Worm (Caenorhabditis elegans) whole organism, young adult: ENCODE measurements around the gene F56F11.4.
A peak's percentile ranks its signal among the peaks of the same experiment; 100 is the strongest.

Source experiments
- D2030.7 ChIP-seq: fragments of 200-800 bp; sonication (Bioruptor generic); IDR thresholded peaks from 2 replicates; pipeline ENCODE4 v1.3.6; 2022; ENCODE audit warnings: missing genetic modification reagents, missing genetic modification characterization, missing compliant biosample characterization
- F22D6.2 ChIP-seq: sonication (generic microtip); optimal IDR thresholded peaks from 2 replicates; lab custom pipeline; 2016; ENCODE audit warnings: mild to moderate bottlenecking, missing genetic modification characterization, missing compliant biosample characterization
- F23B12.7 ChIP-seq: sonication (generic microtip); optimal IDR thresholded peaks from 2 replicates; lab custom pipeline; 2017; ENCODE audit warnings: missing genetic modification characterization, mild to moderate bottlenecking, missing compliant biosample characterization, antibody characterized with exemption, moderate library complexity; ENCODE audit not compliant: insufficient read depth
- F37B4.10 ChIP-seq: fragments of 200-800 bp; sonication (Bioruptor generic); IDR thresholded peaks from 2 replicates; pipeline ENCODE4 v1.3.6; 2022; ENCODE audit warnings: missing genetic modification characterization, missing compliant biosample characterization
- F39B2.1 ChIP-seq: fragments of 200-800 bp; sonication (Bioruptor generic); IDR thresholded peaks from 2 replicates; pipeline ENCODE4 v1.3.6; 2022; ENCODE audit warnings: missing genetic modification reagents, missing genetic modification characterization, missing compliant biosample characterization
- F52B5.7 ChIP-seq: sonication (generic microtip); optimal IDR thresholded peaks from 2 replicates; lab custom pipeline; 2016; ENCODE audit warnings: mild to moderate bottlenecking, missing genetic modification characterization, missing compliant biosample characterization
- F57C9.4 ChIP-seq: sonication (generic microtip); optimal IDR thresholded peaks from 2 replicates; lab custom pipeline; 2017; ENCODE audit warnings: mild to moderate bottlenecking, missing genetic modification characterization, missing compliant biosample characterization
- Y56A3A.18 ChIP-seq: fragments of 200-800 bp; sonication (Bioruptor generic); IDR thresholded peaks from 2 replicates; pipeline ENCODE4 v1.3.6; 2022; ENCODE audit warnings: missing genetic modification reagents, missing genetic modification characterization, missing compliant biosample characterization
- Y67H2A.10 ChIP-seq: fragments of 200-800 bp; sonication (Bioruptor generic); conservative IDR thresholded peaks from 2 replicates; pipeline ENCODE4 v1.3.6; 2022; ENCODE audit warnings: missing genetic modification reagents, missing genetic modification characterization, missing compliant biosample characterization
- Y95B8A.8 ChIP-seq: fragments of 200-800 bp; sonication (Bioruptor generic); IDR thresholded peaks from 2 replicates; pipeline ENCODE4 v1.3.6; 2022; ENCODE audit warnings: missing genetic modification reagents, missing genetic modification characterization, missing compliant biosample characterization
- aptf-3 ChIP-seq: fragments of 200-800 bp; sonication (Bioruptor generic); IDR thresholded peaks from 2 replicates; pipeline ENCODE4 v1.3.6; 2022; ENCODE audit warnings: missing genetic modification characterization, missing compliant biosample characterization
- atf-7 ChIP-seq: sonication (generic microtip); optimal IDR thresholded peaks from 2 replicates; lab custom pipeline; 2017; ENCODE audit warnings: mild to moderate bottlenecking, missing genetic modification characterization, missing compliant biosample characterization
- attf-5 ChIP-seq: fragments of 200-800 bp; sonication (Bioruptor generic); optimal IDR thresholded peaks from 2 replicates; lab custom pipeline; 2018; ENCODE audit warnings: mild to moderate bottlenecking, missing genetic modification characterization, missing compliant biosample characterization
- attf-6 ChIP-seq: fragments of 200-800 bp; sonication (Bioruptor generic); IDR thresholded peaks from 2 replicates; pipeline ENCODE4 v1.3.6; 2022; ENCODE audit warnings: missing genetic modification reagents, missing genetic modification characterization, missing compliant biosample characterization
- cebp-1 ChIP-seq, 2 experiments: fragments of 200-800 bp in 1 of 2; sonication (Bioruptor generic) in 1 of 2; sonication (generic microtip) in 1 of 2; IDR thresholded peaks in 1 of 2; optimal IDR thresholded peaks in 1 of 2; 2 replicates each; pipeline versions ENCODE4 v1.3.6 to Lab custom; 2017 to 2022; ENCODE audit warnings: missing compliant biosample characterization in 2 of 2, missing genetic modification characterization in 2 of 2, mild to moderate bottlenecking in 1 of 2, missing genetic modification reagents in 1 of 2, moderate library complexity in 1 of 2
- cebp-2 ChIP-seq: fragments of 200-800 bp; sonication (Bioruptor generic); IDR thresholded peaks from 2 replicates; pipeline ENCODE4 v1.3.6; 2022; ENCODE audit warnings: missing genetic modification characterization, missing compliant biosample characterization
- egl-18 ChIP-seq: fragments of 200-800 bp; sonication (Bioruptor generic); IDR thresholded peaks from 2 replicates; pipeline ENCODE4 v1.3.6; 2022; ENCODE audit warnings: missing genetic modification reagents, missing genetic modification characterization, missing compliant biosample characterization
- gei-17 ChIP-seq: fragments of 200-800 bp; sonication (Bioruptor generic); optimal IDR thresholded peaks from 2 replicates; lab custom pipeline; 2018; ENCODE audit warnings: mild to moderate bottlenecking, missing genetic modification characterization, missing compliant biosample characterization
- hrde-1 ChIP-seq: sonication (generic microtip); optimal IDR thresholded peaks from 2 replicates; lab custom pipeline; 2016; ENCODE audit warnings: missing genetic modification characterization, mild to moderate bottlenecking, missing compliant biosample characterization, moderate library complexity, missing genotype, missing genetic modification reagents, borderline replicate concordance
- hsf-1 ChIP-seq: fragments of 200-800 bp; sonication (Bioruptor generic); IDR thresholded peaks from 2 replicates; pipeline ENCODE4 v1.3.6; 2022; ENCODE audit warnings: missing genetic modification reagents, missing genetic modification characterization, missing compliant biosample characterization
- lin-35 ChIP-seq, 3 experiments: fragments of 150-350 bp in 2 of 3; sonication (generic microtip) in 1 of 3; optimal IDR thresholded peaks; 2 replicates each; lab custom pipeline; 2014 to 2018; ENCODE audit warnings: missing biosample characterization in 3 of 3, missing genetic modification characterization in 3 of 3, missing genetic modification reagents in 3 of 3
- lin-54 ChIP-seq: fragments of 200-800 bp; sonication (Bioruptor generic); optimal IDR thresholded peaks from 2 replicates; lab custom pipeline; 2018; ENCODE audit warnings: mild to moderate bottlenecking, missing genetic modification characterization, missing compliant biosample characterization
- lsl-1 ChIP-seq: fragments of 200-800 bp; sonication (Bioruptor generic); optimal IDR thresholded peaks from 2 replicates; lab custom pipeline; 2018; ENCODE audit warnings: mild to moderate bottlenecking, missing genetic modification characterization, moderate library complexity, missing compliant biosample characterization
- madf-6 ChIP-seq: fragments of 200-800 bp; sonication (Bioruptor generic); IDR thresholded peaks from 2 replicates; pipeline ENCODE4 v1.3.6; 2022; ENCODE audit warnings: missing genetic modification reagents, missing genetic modification characterization, missing compliant biosample characterization
- madf-8 ChIP-seq: fragments of 200-800 bp; sonication (Bioruptor generic); conservative IDR thresholded peaks from 2 replicates; pipeline ENCODE4 v1.3.6; 2022; ENCODE audit warnings: missing genetic modification reagents, missing genetic modification characterization, missing compliant biosample characterization
- mes-4 ChIP-seq: sonication (generic microtip); optimal IDR thresholded peaks from 2 replicates; lab custom pipeline; 2016; ENCODE audit warnings: missing genotype, missing genetic modification characterization, missing compliant biosample characterization
- nfya-2 ChIP-seq: fragments of 200-800 bp; sonication (Bioruptor generic); IDR thresholded peaks from 2 replicates; pipeline ENCODE4 v1.3.6; 2022; ENCODE audit warnings: missing genetic modification reagents, missing genetic modification characterization, missing compliant biosample characterization
- nfyb-1 ChIP-seq: fragments of 200-800 bp; sonication (Bioruptor generic); IDR thresholded peaks from 2 replicates; pipeline ENCODE4 v1.3.6; 2022; ENCODE audit warnings: missing genetic modification reagents, missing genetic modification characterization, missing compliant biosample characterization
- nhr-120 ChIP-seq: fragments of 200-800 bp; sonication (Bioruptor generic); IDR thresholded peaks from 2 replicates; pipeline ENCODE4 v1.3.6; 2022; ENCODE audit warnings: missing genetic modification characterization, missing compliant biosample characterization
- nhr-90 ChIP-seq: sonication (generic microtip); optimal IDR thresholded peaks from 2 replicates; lab custom pipeline; 2016; ENCODE audit warnings: missing genotype, mild to moderate bottlenecking, missing genetic modification characterization, missing compliant biosample characterization
- rcor-1 ChIP-seq: fragments of 200-800 bp; sonication (Bioruptor generic); IDR thresholded peaks from 2 replicates; pipeline ENCODE4 v1.3.6; 2022; ENCODE audit warnings: missing genetic modification reagents, missing genetic modification characterization, missing compliant biosample characterization
- rec-8 ChIP-seq, 2 experiments: sonication (generic microtip); optimal IDR thresholded peaks; 2 replicates each; lab custom pipeline; 2016; ENCODE audit warnings: mild to moderate bottlenecking in 2 of 2, missing genetic modification characterization in 2 of 2, missing genetic modification reagents in 2 of 2, missing genotype in 2 of 2, missing biosample characterization in 1 of 2, missing compliant biosample characterization in 1 of 2, moderate library complexity in 1 of 2
- sdz-38 ChIP-seq: sonication (generic microtip); optimal IDR thresholded peaks from 2 replicates; lab custom pipeline; 2016; ENCODE audit warnings: missing genotype, missing genetic modification characterization, missing compliant biosample characterization
- snpc-1.1 ChIP-seq: sonication (generic microtip); optimal IDR thresholded peaks from 2 replicates; lab custom pipeline; 2017; ENCODE audit warnings: missing genetic modification characterization, mild to moderate bottlenecking, missing compliant biosample characterization, antibody characterized with exemption, moderate library complexity, missing genotype, missing genetic modification reagents; ENCODE audit not compliant: insufficient read depth
- snpc-4 ChIP-seq, 5 experiments: fragments of 150-350 bp in 1 of 5; sonication (generic microtip) in 4 of 5; optimal IDR thresholded peaks; 2 replicates each; lab custom pipeline; 2014 to 2018; ENCODE audit warnings: missing genetic modification characterization in 5 of 5, missing biosample characterization in 3 of 5, antibody characterized with exemption in 2 of 5, mild to moderate bottlenecking in 2 of 5, missing compliant biosample characterization in 2 of 5, missing genotype in 2 of 5, moderate library complexity in 2 of 5, missing genetic modification reagents in 1 of 5
- unc-130 ChIP-seq: sonication (generic microtip); optimal IDR thresholded peaks from 2 replicates; lab custom pipeline; 2016; ENCODE audit warnings: missing genetic modification reagents, missing genetic modification characterization, missing compliant biosample characterization
- xnd-1 ChIP-seq: sonication (generic microtip); optimal IDR thresholded peaks from 2 replicates; lab custom pipeline; 2016; ENCODE audit warnings: missing genotype, missing genetic modification reagents, missing genetic modification characterization, missing compliant biosample characterization
- zfh-2 ChIP-seq: fragments of 200-800 bp; sonication (Bioruptor generic); conservative IDR thresholded peaks from 2 replicates; pipeline ENCODE4 v1.3.6; 2022; ENCODE audit warnings: missing genetic modification reagents, missing genetic modification characterization, missing compliant biosample characterization
- zim-3 ChIP-seq: sonication (generic microtip); optimal IDR thresholded peaks from 2 replicates; lab custom pipeline; 2017; ENCODE audit warnings: mild to moderate bottlenecking, missing genetic modification characterization, moderate library complexity, missing compliant biosample characterization
- ztf-22 ChIP-seq: fragments of 200-800 bp; sonication (Bioruptor generic); optimal IDR thresholded peaks from 2 replicates; lab custom pipeline; 2018; ENCODE audit warnings: mild to moderate bottlenecking, missing genetic modification characterization, moderate library complexity, missing compliant biosample characterization
- ztf-25 ChIP-seq: fragments of 200-800 bp; sonication (Bioruptor generic); IDR thresholded peaks from 2 replicates; pipeline ENCODE4 v1.3.6; 2022; ENCODE audit warnings: missing genetic modification reagents, missing genetic modification characterization, missing compliant biosample characterization
- ztf-26 ChIP-seq: sonication (generic microtip); optimal IDR thresholded peaks from 2 replicates; lab custom pipeline; 2017; ENCODE audit warnings: missing genetic modification characterization, missing compliant biosample characterization
- ztf-28 ChIP-seq: fragments of 200-800 bp; sonication (Bioruptor generic); IDR thresholded peaks from 2 replicates; pipeline ENCODE4 v1.3.6; 2022; ENCODE audit warnings: missing genetic modification reagents, missing genetic modification characterization, missing compliant biosample characterization
- ztf-3 ChIP-seq: fragments of 200-800 bp; sonication (Bioruptor generic); optimal IDR thresholded peaks from 2 replicates; lab custom pipeline; 2018; ENCODE audit warnings: mild to moderate bottlenecking, missing genetic modification characterization, missing compliant biosample characterization

The F56F11.4 gene

ce11 chrIII:2811410-2811809 is 44.6 kb upstream of the F56F11.4 start (continued):
- TF ChIP-seq F39B2.1 (GFP tag; lab: Robert Waterston, UW) (no peak), F22D6.2 (no peak), ztf-3 (no peak), lin-54 (GFP tag; lab: Kevin White, UChicago) (peak; percentile 21), Y56A3A.18 (GFP tag; lab: Robert Waterston, UW) (peak; percentile 56; the same call in 1 of the 2 replicates), cebp-1 (GFP tag; IDR thresholded peaks at IDR 0.05; lab: Robert Waterston, UW) (no peak), cebp-1 (tag; optimal IDR thresholded peaks at IDR 0.05; lab: Kevin White, UChicago) (peak; percentile 43), nhr-120 (GFP tag; lab: Robert Waterston, UW) (no peak), zfh-2 (no peak), snpc-1.1 (tag; lab: Kevin White, UChicago) (no peak), aptf-3 (GFP tag; lab: Robert Waterston, UW) (no peak), sdz-38 (tag; lab: Kevin White, UChicago) (no peak), F57C9.4 (tag; lab: Kevin White, UChicago) (peak; percentile 45), mes-4 (peak; percentile 48), rec-8 (tag; optimal IDR thresholded peaks at IDR 0.05; lab: Kevin White, UChicago) (peak in 1 of 2 experiments; percentile 15), hrde-1 (tag; lab: Kevin White, UChicago) (peak; percentile 94), F52B5.7 (tag; lab: Kevin White, UChicago) (peak; percentile 89), snpc-4 (GFP tag; optimal IDR thresholded peaks at IDR 0.05; lab: Kevin White, UChicago) (no peak), snpc-4 (tag; optimal IDR thresholded peaks at IDR 0.05; lab: Kevin White, UChicago) (peak in 2 of 4 experiments; percentile 27 to 37), hsf-1 (GFP tag; lab: Robert Waterston, UW) (0 out of 2 replicates have a peak, but pooled peaks have one; percentile 34), cebp-2 (GFP tag; lab: Robert Waterston, UW) (no peak), attf-5 (no peak), nfyb-1 (peak; percentile 24; the same call in 1 of the 2 replicates), ztf-26 (no peak), nfya-2 (GFP tag; lab: Robert Waterston, UW) (no peak), lsl-1 (GFP tag; lab: Kevin White, UChicago) (peak; percentile 19), D2030.7 (GFP tag; lab: Robert Waterston, UW) (peak; percentile 42; the same call in 1 of the 2 replicates), ztf-25 (GFP tag; lab: Robert Waterston, UW) (no peak; the same call in 1 of the 2 replicates), atf-7 (tag; lab: Kevin White, UChicago) (peak; percentile 57), gei-17 (GFP tag; lab: Kevin White, UChicago) (no peak), F37B4.10 (GFP tag; lab: Robert Waterston, UW) (no peak), Y95B8A.8 (GFP tag; lab: Robert Waterston, UW) (no peak)

- TF ChIP-seq snpc-4 (GFP tag; optimal IDR thresholded peaks at IDR 0.05; lab: Kevin White, UChicago) (no peak), snpc-4 (tag; optimal IDR thresholded peaks at IDR 0.05; lab: Kevin White, UChicago) (peak in 1 of 4 experiments; percentile 33), unc-130 (GFP tag; lab: Kevin White, UChicago) (no peak), ztf-25 (GFP tag; lab: Robert Waterston, UW) (no peak), madf-8 (GFP tag; lab: Robert Waterston, UW) (peak; percentile 39), Y95B8A.8 (GFP tag; lab: Robert Waterston, UW) (no peak), cebp-1 (GFP tag; IDR thresholded peaks at IDR 0.05; lab: Robert Waterston, UW) (no peak), cebp-1 (tag; optimal IDR thresholded peaks at IDR 0.05; lab: Kevin White, UChicago) (peak; percentile 11), Y67H2A.10 (no peak), egl-18 (no peak), ztf-22 (GFP tag; lab: Kevin White, UChicago) (no peak), nhr-90 (tag; lab: Kevin White, UChicago) (no peak), lin-54 (GFP tag; lab: Kevin White, UChicago) (peak; percentile 19), rcor-1 (GFP tag; lab: Robert Waterston, UW) (no peak), xnd-1 (tag; lab: Kevin White, UChicago) (peak; percentile 30), attf-6 (no peak), madf-6 (peak; percentile 82), F23B12.7 (tag; lab: Kevin White, UChicago) (peak; percentile 62), ztf-28 (GFP tag; lab: Robert Waterston, UW) (0 out of 2 replicates have a peak, but pooled peaks have one; percentile 19), sdz-38 (tag; lab: Kevin White, UChicago) (no peak), lin-35 (GFP tag; optimal IDR thresholded peaks at IDR 0.05; lab: Kevin White, UChicago) (peak in 1 of 3 experiments; percentile 66), zim-3 (tag; lab: Kevin White, UChicago) (no peak)
Observed at ce11 chrIII:2814919-2815554, 41.0 kb upstream of the F56F11.4 start, which contains the start of gene tufm-1. tufm-1 (minus strand) TSS chrIII:2814969.
